Worm (Caenorhabditis elegans) whole organism, L2 larva: Measurements from ENCODE around the gene ltd-1.
A peak's percentile ranks its signal among the peaks of the same experiment; 100 is the strongest.

Experiments used
- C34F6.9 ChIP-seq: fragments of 150-350 bp; optimal IDR thresholded peaks from 2 replicates; lab custom pipeline; 2014; ENCODE audit warnings: missing biosample characterization, missing genetic modification characterization
- F13H6.1 ChIP-seq: sonication (generic microtip); optimal IDR thresholded peaks from 2 replicates; lab custom pipeline; 2016; ENCODE audit warnings: missing genetic modification characterization, missing compliant biosample characterization
- R02D3.7 ChIP-seq: fragments of 150-350 bp; optimal IDR thresholded peaks from 2 replicates; lab custom pipeline; 2014; ENCODE audit warnings: missing biosample characterization, missing genetic modification characterization
- Y55F3AM.14 ChIP-seq: fragments of 200-800 bp; sonication (Bioruptor generic); optimal IDR thresholded peaks from 2 replicates; lab custom pipeline; 2018; ENCODE audit warnings: mild to moderate bottlenecking, missing genetic modification characterization, missing compliant biosample characterization
- ZK546.5 ChIP-seq: sonication (generic microtip); optimal IDR thresholded peaks from 2 replicates; lab custom pipeline; 2017; ENCODE audit warnings: missing biosample characterization, missing genetic modification characterization
- alr-1 ChIP-seq: fragments of 150-350 bp; optimal IDR thresholded peaks from 2 replicates; lab custom pipeline; 2014; ENCODE audit warnings: missing biosample characterization, missing genetic modification characterization
- aly-2 ChIP-seq: fragments of 150-350 bp; optimal IDR thresholded peaks from 2 replicates; lab custom pipeline; 2014; ENCODE audit warnings: missing biosample characterization, missing genetic modification characterization
- ama-1 ChIP-seq: fragments of 150-350 bp; optimal IDR thresholded peaks from 2 replicates; lab custom pipeline; 2018; ENCODE audit warnings: inconsistent platforms
- blmp-1 ChIP-seq: sonication (generic microtip); optimal IDR thresholded peaks from 2 replicates; lab custom pipeline; 2017; ENCODE audit warnings: missing genetic modification characterization, mild to moderate bottlenecking, missing compliant biosample characterization, antibody characterized with exemption, moderate library complexity; ENCODE audit not compliant: insufficient read depth
- ceh-16 ChIP-seq: fragments of 150-350 bp; optimal IDR thresholded peaks from 2 replicates; lab custom pipeline; 2014; ENCODE audit warnings: missing biosample characterization, missing genetic modification characterization
- ceh-82 ChIP-seq: fragments of 150-350 bp; optimal IDR thresholded peaks from 2 replicates; lab custom pipeline; 2014; ENCODE audit warnings: missing biosample characterization, missing genetic modification characterization
- crh-2 ChIP-seq: sonication (generic microtip); optimal IDR thresholded peaks from 2 replicates; lab custom pipeline; 2017; ENCODE audit warnings: missing biosample characterization, missing genetic modification characterization
- dmd-4 ChIP-seq: sonication (generic microtip); optimal IDR thresholded peaks from 2 replicates; lab custom pipeline; 2017; ENCODE audit warnings: missing biosample characterization, missing genetic modification characterization
- egl-27 ChIP-seq: sonication (generic microtip); optimal IDR thresholded peaks from 3 replicates; lab custom pipeline; 2017; ENCODE audit warnings: missing biosample characterization, missing genetic modification reagents, missing genetic modification characterization
- elt-1 ChIP-seq: fragments of 150-350 bp; optimal IDR thresholded peaks from 2 replicates; lab custom pipeline; 2014; ENCODE audit warnings: missing biosample characterization, missing genetic modification characterization
- elt-3 ChIP-seq: sonication (generic microtip); optimal IDR thresholded peaks from 2 replicates; lab custom pipeline; 2017; ENCODE audit warnings: missing biosample characterization, missing genetic modification characterization
- fos-1 ChIP-seq: fragments of 150-350 bp; optimal IDR thresholded peaks from 2 replicates; lab custom pipeline; 2014; ENCODE audit warnings: missing biosample characterization, missing genetic modification characterization
- gmeb-1 ChIP-seq: fragments of 150-350 bp; optimal IDR thresholded peaks from 2 replicates; lab custom pipeline; 2014; ENCODE audit warnings: missing biosample characterization, missing genetic modification characterization
- lin-11 ChIP-seq: fragments of 150-350 bp; sonication (generic microtip); optimal IDR thresholded peaks from 2 replicates; lab custom pipeline; 2014; ENCODE audit warnings: missing biosample characterization, missing genetic modification characterization, inconsistent platforms, mixed read lengths
- lin-13 ChIP-seq: fragments of 150-350 bp; optimal IDR thresholded peaks from 2 replicates; lab custom pipeline; 2014; ENCODE audit warnings: missing biosample characterization, missing genetic modification reagents, missing genetic modification characterization
- lin-39 ChIP-seq: fragments of 150-350 bp; optimal IDR thresholded peaks from 2 replicates; lab custom pipeline; 2014; ENCODE audit warnings: missing biosample characterization, missing genetic modification reagents, missing genetic modification characterization
- lsy-2 ChIP-seq, 2 experiments: fragments of 150-350 bp in 1 of 2; sonication (generic microtip) in 1 of 2; optimal IDR thresholded peaks; 2 replicates each; lab custom pipeline; 2014 to 2017; ENCODE audit warnings: missing biosample characterization in 2 of 2, missing genetic modification characterization in 2 of 2
- mab-5 ChIP-seq: fragments of 150-350 bp; optimal IDR thresholded peaks from 2 replicates; lab custom pipeline; 2014; ENCODE audit warnings: missing biosample characterization, missing genetic modification characterization
- mbf-1 ChIP-seq: sonication (generic microtip); optimal IDR thresholded peaks from 2 replicates; lab custom pipeline; 2017; ENCODE audit warnings: missing biosample characterization, missing genetic modification characterization
- mdl-1 ChIP-seq, 2 experiments: fragments of 150-350 bp in 1 of 2; sonication (generic microtip) in 1 of 2; optimal IDR thresholded peaks; 2 replicates each; lab custom pipeline; 2017; ENCODE audit warnings: missing biosample characterization in 2 of 2, missing genetic modification characterization in 2 of 2
- nhr-10 ChIP-seq: sonication (generic microtip); optimal IDR thresholded peaks from 2 replicates; lab custom pipeline; 2017; ENCODE audit warnings: missing biosample characterization, missing genetic modification characterization
- nhr-11 ChIP-seq: fragments of 150-350 bp; optimal IDR thresholded peaks from 2 replicates; lab custom pipeline; 2014; ENCODE audit warnings: missing biosample characterization, missing genetic modification characterization
- nhr-12 ChIP-seq: fragments of 150-350 bp; optimal IDR thresholded peaks from 2 replicates; lab custom pipeline; 2014; ENCODE audit warnings: missing biosample characterization, missing genetic modification characterization
- nhr-129 ChIP-seq: fragments of 150-350 bp; optimal IDR thresholded peaks from 2 replicates; lab custom pipeline; 2014; ENCODE audit warnings: missing biosample characterization, missing genetic modification characterization
- nhr-21 ChIP-seq: fragments of 150-350 bp; optimal IDR thresholded peaks from 2 replicates; lab custom pipeline; 2014; ENCODE audit warnings: missing biosample characterization, missing genetic modification characterization
- nhr-23 ChIP-seq: fragments of 150-350 bp; optimal IDR thresholded peaks from 2 replicates; lab custom pipeline; 2014; ENCODE audit warnings: missing biosample characterization, missing genetic modification reagents, missing genetic modification characterization
- nhr-237 ChIP-seq: fragments of 150-350 bp; optimal IDR thresholded peaks from 2 replicates; lab custom pipeline; 2014; ENCODE audit warnings: missing biosample characterization, missing genetic modification characterization
- nhr-25 ChIP-seq: fragments of 150-350 bp; sonication (generic microtip); optimal IDR thresholded peaks from 3 replicates; lab custom pipeline; 2014; ENCODE audit warnings: missing biosample characterization, missing genetic modification characterization
- nhr-6 ChIP-seq: fragments of 150-350 bp; optimal IDR thresholded peaks from 2 replicates; lab custom pipeline; 2014; ENCODE audit warnings: missing biosample characterization, missing genetic modification characterization
- nhr-77 ChIP-seq: fragments of 150-350 bp; optimal IDR thresholded peaks from 2 replicates; lab custom pipeline; 2014; ENCODE audit warnings: missing biosample characterization, missing genetic modification characterization
- peb-1 ChIP-seq: fragments of 150-350 bp; optimal IDR thresholded peaks from 2 replicates; lab custom pipeline; 2014; ENCODE audit warnings: missing biosample characterization, missing genetic modification characterization
- sem-4 ChIP-seq: fragments of 150-350 bp; optimal IDR thresholded peaks from 2 replicates; lab custom pipeline; 2014; ENCODE audit warnings: missing biosample characterization, missing genetic modification reagents, missing genetic modification characterization
- skn-1 ChIP-seq: sonication (generic microtip); optimal IDR thresholded peaks from 2 replicates; lab custom pipeline; 2017; ENCODE audit warnings: missing biosample characterization, missing genetic modification characterization
- sma-3 ChIP-seq: sonication (generic microtip); optimal IDR thresholded peaks from 2 replicates; lab custom pipeline; 2016; ENCODE audit warnings: missing genetic modification reagents, missing genetic modification characterization, missing compliant biosample characterization
- sma-9 ChIP-seq, 2 experiments: fragments of 150-350 bp in 1 of 2; sonication (generic microtip) in 1 of 2; optimal IDR thresholded peaks; 2 replicates each; lab custom pipeline; 2014 to 2016; ENCODE audit warnings: missing genetic modification characterization in 2 of 2, mild to moderate bottlenecking in 1 of 2, missing biosample characterization in 1 of 2, missing compliant biosample characterization in 1 of 2, missing genetic modification reagents in 1 of 2, moderate library complexity in 1 of 2
- snpc-4 ChIP-seq: fragments of 150-350 bp; optimal IDR thresholded peaks from 2 replicates; lab custom pipeline; 2014; ENCODE audit warnings: missing biosample characterization, missing genetic modification characterization
- unc-39 ChIP-seq: fragments of 150-350 bp; optimal IDR thresholded peaks from 2 replicates; lab custom pipeline; 2014; ENCODE audit warnings: missing biosample characterization, missing genetic modification characterization
- unc-55 ChIP-seq: fragments of 150-350 bp; sonication (generic microtip); optimal IDR thresholded peaks from 3 replicates; lab custom pipeline; 2014; ENCODE audit warnings: missing biosample characterization, missing genetic modification reagents, missing genetic modification characterization
- unc-62 ChIP-seq: fragments of 150-350 bp; optimal IDR thresholded peaks from 2 replicates; lab custom pipeline; 2014; ENCODE audit warnings: missing biosample characterization, missing genetic modification reagents, missing genetic modification characterization
- zag-1 ChIP-seq: fragments of 150-350 bp; optimal IDR thresholded peaks from 2 replicates; lab custom pipeline; 2014; ENCODE audit warnings: missing biosample characterization, missing genetic modification characterization
- ztf-1 ChIP-seq: fragments of 200-800 bp; sonication (Bioruptor generic); conservative IDR thresholded peaks from 2 replicates; pipeline ENCODE4 v1.3.6; 2022; ENCODE audit warnings: missing genetic modification characterization, missing compliant biosample characterization
- ztf-11 ChIP-seq: sonication (generic microtip); optimal IDR thresholded peaks from 2 replicates; lab custom pipeline; 2017; ENCODE audit warnings: missing biosample characterization, missing genetic modification characterization
- ztf-4 ChIP-seq: fragments of 150-350 bp; optimal IDR thresholded peaks from 2 replicates; lab custom pipeline; 2014; ENCODE audit warnings: missing biosample characterization, missing genetic modification characterization

Gene ltd-1

DNA sequence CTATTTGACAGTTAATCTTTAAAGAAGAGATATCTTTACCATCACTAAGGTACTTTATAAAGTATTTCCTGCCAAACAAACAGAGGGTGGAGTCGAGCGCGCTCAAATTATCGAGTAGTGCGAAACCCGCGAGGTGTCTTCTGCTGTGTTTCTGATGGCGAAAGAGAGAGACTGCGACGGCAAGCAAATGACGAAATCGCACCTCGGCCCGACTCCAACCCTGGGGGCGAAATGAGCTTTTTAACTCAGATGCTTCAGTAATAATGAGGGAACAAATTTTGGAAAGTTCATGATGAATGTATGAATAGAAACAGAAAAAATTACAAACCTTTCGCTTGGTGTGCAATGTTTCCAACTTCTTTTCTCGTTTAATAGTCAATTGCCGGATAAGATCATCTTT lies 1.0 kb downstream of the ltd-1 start:
- TF ChIP-seq nhr-23 (tag; lab: Kevin White, UChicago) = no peak
- TF ChIP-seq nhr-6 (tag; lab: Kevin White, UChicago) = no peak
- no peak for TF ChIP-seq mbf-1
- TF ChIP-seq lsy-2 (tag; optimal IDR thresholded peaks at IDR 0.05; lab: Kevin White, UChicago) = peak; percentile 51
- TF ChIP-seq ztf-1 (GFP tag; lab: Robert Waterston, UW) = no peak
- TF ChIP-seq lin-39 (tag; lab: Kevin White, UChicago) = no peak
- no peak for TF ChIP-seq Y55F3AM.14
- TF ChIP-seq zag-1 = no peak
- peak; percentile 12 for TF ChIP-seq ceh-16 (tag; lab: Kevin White, UChicago)
- TF ChIP-seq gmeb-1 (tag; lab: Kevin White, UChicago) = peak; percentile 74
- TF ChIP-seq alr-1 = no peak
- no peak for TF ChIP-seq elt-3
- TF ChIP-seq fos-1 (tag; lab: Kevin White, UChicago) = peak; percentile 78
- TF ChIP-seq dmd-4 (tag; lab: Kevin White, UChicago) = no peak
- TF ChIP-seq sem-4 (tag; lab: Kevin White, UChicago) = no peak
- TF ChIP-seq ztf-4 (tag; lab: Kevin White, UChicago) = no peak
- TF ChIP-seq elt-1 (tag; lab: Kevin White, UChicago) = no peak
- TF ChIP-seq C34F6.9 = peak; percentile 18
- TF ChIP-seq unc-62 (GFP tag; lab: Kevin White, UChicago) = no peak
- peak; percentile 84 for TF ChIP-seq ama-1 (lab: Kevin White, UChicago)
- TF ChIP-seq ceh-82 = no peak
- peak; percentile 63 for TF ChIP-seq F13H6.1 (tag; lab: Kevin White, UChicago)
- TF ChIP-seq lin-11 (tag; lab: Kevin White, UChicago) = no peak
- TF ChIP-seq mdl-1 (tag; optimal IDR thresholded peaks at IDR 0.05; lab: Kevin White, UChicago) = peak; percentile 24 to 34
- TF ChIP-seq unc-39 (tag; lab: Kevin White, UChicago) = no peak
- no peak for TF ChIP-seq R02D3.7 (tag; lab: Kevin White, UChicago)
- TF ChIP-seq snpc-4 (tag; lab: Kevin White, UChicago) = peak; percentile 98
- no peak for TF ChIP-seq nhr-237 (tag; lab: Kevin White, UChicago)
- peak; percentile 71 for TF ChIP-seq lin-13 (GFP tag; lab: Kevin White, UChicago)
- no peak for TF ChIP-seq nhr-12 (tag; lab: Kevin White, UChicago)
- TF ChIP-seq nhr-10 (tag; lab: Kevin White, UChicago) = no peak
- TF ChIP-seq nhr-25 (tag; lab: Kevin White, UChicago) = peak; percentile 59
- TF ChIP-seq aly-2 (tag; lab: Kevin White, UChicago) = no peak
- TF ChIP-seq egl-27 (tag; lab: Kevin White, UChicago) = peak; percentile 63
- TF ChIP-seq nhr-129 = peak; percentile 85
- TF ChIP-seq peb-1 (tag; lab: Kevin White, UChicago) = no peak
- peak; percentile 69 for TF ChIP-seq crh-2 (tag; lab: Kevin White, UChicago)
- peak; percentile 28 for TF ChIP-seq blmp-1 (tag; lab: Kevin White, UChicago)
- TF ChIP-seq mab-5 (tag; lab: Kevin White, UChicago) = no peak
- no peak for TF ChIP-seq ztf-11 (tag; lab: Kevin White, UChicago)
- TF ChIP-seq ZK546.5 (tag; lab: Kevin White, UChicago) = no peak
- TF ChIP-seq nhr-77 (tag; lab: Kevin White, UChicago) = no peak
- no peak for TF ChIP-seq nhr-11
- peak; percentile 14 for TF ChIP-seq skn-1 (tag; lab: Kevin White, UChicago)
- TF ChIP-seq unc-55 (GFP tag; lab: Kevin White, UChicago) = peak; percentile 64
- TF ChIP-seq nhr-21 (tag; lab: Kevin White, UChicago) = peak; percentile 55
- peak; percentile 84 for TF ChIP-seq sma-3 (GFP tag; lab: Kevin White, UChicago)
- peak; percentile 67 for TF ChIP-seq sma-9 (GFP tag; optimal IDR thresholded peaks at IDR 0.05; lab: Kevin White, UChicago)
- no peak for TF ChIP-seq sma-9 (tag; optimal IDR thresholded peaks at IDR 0.05; lab: Kevin White, UChicago)
